Worm (Caenorhabditis elegans) whole organism, L3 larva: Measurements from ENCODE around the gene sdc-3.

Experiments
- R02D3.7 ChIP-seq: fragments of 150-350 bp; optimal IDR thresholded peaks from 2 replicates; lab custom pipeline; 2014; ENCODE audit warnings: missing biosample characterization, missing genetic modification characterization
- ZK546.5 ChIP-seq: sonication (generic microtip); optimal IDR thresholded peaks from 2 replicates; lab custom pipeline; 2017; ENCODE audit warnings: missing biosample characterization, missing genetic modification characterization
- ama-1 ChIP-seq: fragments of 150-350 bp; optimal IDR thresholded peaks from 2 replicates; lab custom pipeline; 2018
- ceh-16 ChIP-seq: sonication (generic microtip); optimal IDR thresholded peaks from 2 replicates; lab custom pipeline; 2017; ENCODE audit warnings: missing biosample characterization, missing genetic modification characterization
- ceh-28 ChIP-seq: fragments of 150-350 bp; optimal IDR thresholded peaks from 2 replicates; lab custom pipeline; 2014; ENCODE audit warnings: missing biosample characterization, missing genetic modification reagents, missing genetic modification characterization
- ceh-82 ChIP-seq: fragments of 150-350 bp; optimal IDR thresholded peaks from 2 replicates; lab custom pipeline; 2014; ENCODE audit warnings: missing biosample characterization, missing genetic modification characterization
- daf-12 ChIP-seq: fragments of 150-350 bp; optimal IDR thresholded peaks from 2 replicates; lab custom pipeline; 2014; ENCODE audit warnings: missing biosample characterization, missing genetic modification reagents, missing genetic modification characterization
- egl-27 ChIP-seq: sonication (generic microtip); optimal IDR thresholded peaks from 4 replicates; lab custom pipeline; 2017; ENCODE audit warnings: missing biosample characterization, missing genetic modification reagents, missing genetic modification characterization
- egl-5 ChIP-seq: fragments of 150-350 bp; optimal IDR thresholded peaks from 2 replicates; lab custom pipeline; 2017; ENCODE audit warnings: missing biosample characterization, missing genetic modification reagents, missing genetic modification characterization, inconsistent platforms
- elt-1 ChIP-seq: fragments of 150-350 bp; optimal IDR thresholded peaks from 2 replicates; lab custom pipeline; 2014; ENCODE audit warnings: missing biosample characterization, missing genetic modification characterization
- elt-2 ChIP-seq: sonication (generic microtip); optimal IDR thresholded peaks from 2 replicates; lab custom pipeline; 2016; ENCODE audit warnings: missing genetic modification reagents, mild to moderate bottlenecking, missing genetic modification characterization, missing compliant biosample characterization
- elt-3 ChIP-seq, 3 experiments: fragments of 150-350 bp in 1 of 3; sonication (generic microtip) in 2 of 3; optimal IDR thresholded peaks; 2 replicates in 2 of 3; 4 replicates in 1 of 3; lab custom pipeline; 2014 to 2017; ENCODE audit warnings: missing biosample characterization in 3 of 3, missing genetic modification characterization in 3 of 3
- eor-1 ChIP-seq, 2 experiments: fragments of 150-350 bp; optimal IDR thresholded peaks; 2 replicates each; lab custom pipeline; 2014 to 2018; ENCODE audit warnings: missing biosample characterization in 2 of 2, missing genetic modification characterization in 2 of 2
- fkh-10 ChIP-seq: sonication (generic microtip); optimal IDR thresholded peaks from 2 replicates; lab custom pipeline; 2017; ENCODE audit warnings: missing biosample characterization, missing genetic modification reagents, missing genetic modification characterization
- fkh-2 ChIP-seq: fragments of 150-350 bp; optimal IDR thresholded peaks from 2 replicates; lab custom pipeline; 2014; ENCODE audit warnings: missing biosample characterization, missing genetic modification reagents, missing genetic modification characterization
- hmg-11 ChIP-seq: sonication (generic microtip); optimal IDR thresholded peaks from 2 replicates; lab custom pipeline; 2016; ENCODE audit warnings: missing genetic modification characterization, missing compliant biosample characterization
- jun-1 ChIP-seq: fragments of 150-350 bp; optimal IDR thresholded peaks from 2 replicates; lab custom pipeline; 2014; ENCODE audit warnings: missing biosample characterization, missing genetic modification reagents, missing genetic modification characterization
- lin-15B ChIP-seq: fragments of 150-350 bp; optimal IDR thresholded peaks from 2 replicates; lab custom pipeline; 2014; ENCODE audit warnings: missing biosample characterization, missing genetic modification characterization
- lin-39 ChIP-seq: fragments of 150-350 bp; optimal IDR thresholded peaks from 2 replicates; lab custom pipeline; 2018; ENCODE audit warnings: missing biosample characterization, missing genetic modification reagents, missing genetic modification characterization
- lsy-12 ChIP-seq: sonication (generic microtip); optimal IDR thresholded peaks from 2 replicates; lab custom pipeline; 2016; ENCODE audit warnings: mild to moderate bottlenecking, missing genetic modification characterization, missing compliant biosample characterization
- mml-1 ChIP-seq: fragments of 150-350 bp; sonication (generic microtip); optimal IDR thresholded peaks from 3 replicates; lab custom pipeline; 2014; ENCODE audit warnings: missing biosample characterization, missing genetic modification characterization
- nfya-1 ChIP-seq: sonication (generic microtip); optimal IDR thresholded peaks from 2 replicates; lab custom pipeline; 2017; ENCODE audit warnings: missing genetic modification characterization, mild to moderate bottlenecking, missing compliant biosample characterization, antibody characterized with exemption, moderate library complexity; ENCODE audit not compliant: insufficient read depth
- nhr-11 ChIP-seq: fragments of 150-350 bp; optimal IDR thresholded peaks from 2 replicates; lab custom pipeline; 2014; ENCODE audit warnings: missing biosample characterization, missing genetic modification characterization
- nhr-23 ChIP-seq: fragments of 150-350 bp; optimal IDR thresholded peaks from 2 replicates; lab custom pipeline; 2014; ENCODE audit warnings: missing biosample characterization, missing genetic modification reagents, missing genetic modification characterization
- nhr-237 ChIP-seq: fragments of 150-350 bp; optimal IDR thresholded peaks from 2 replicates; lab custom pipeline; 2014; ENCODE audit warnings: missing biosample characterization, missing genetic modification characterization
- nhr-25 ChIP-seq: sonication (generic microtip); optimal IDR thresholded peaks from 2 replicates; lab custom pipeline; 2017; ENCODE audit warnings: missing biosample characterization, missing genetic modification characterization
- nhr-28 ChIP-seq: fragments of 150-350 bp; optimal IDR thresholded peaks from 2 replicates; lab custom pipeline; 2014; ENCODE audit warnings: missing biosample characterization, missing genetic modification characterization
- nhr-43 ChIP-seq: sonication (generic microtip); optimal IDR thresholded peaks from 2 replicates; lab custom pipeline; 2016; ENCODE audit warnings: mild to moderate bottlenecking, missing genetic modification characterization, missing compliant biosample characterization; ENCODE audit not compliant: poor library complexity, severe bottlenecking
- nhr-67 ChIP-seq: fragments of 150-350 bp; optimal IDR thresholded peaks from 2 replicates; lab custom pipeline; 2014; ENCODE audit warnings: missing biosample characterization, missing genetic modification characterization
- nhr-76 ChIP-seq: fragments of 150-350 bp; sonication (generic microtip); optimal IDR thresholded peaks from 5 replicates; lab custom pipeline; 2014; ENCODE audit warnings: missing biosample characterization, missing genetic modification characterization
- nhr-77 ChIP-seq: fragments of 150-350 bp; optimal IDR thresholded peaks from 2 replicates; lab custom pipeline; 2014; ENCODE audit warnings: missing biosample characterization, missing genetic modification characterization
- pha-4 ChIP-seq: fragments of 150-350 bp; optimal IDR thresholded peaks from 2 replicates; lab custom pipeline; 2014; ENCODE audit warnings: missing biosample characterization, missing genetic modification reagents, missing genetic modification characterization
- pqm-1 ChIP-seq: fragments of 150-350 bp; optimal IDR thresholded peaks from 2 replicates; lab custom pipeline; 2017; ENCODE audit warnings: missing biosample characterization, missing genetic modification characterization, inconsistent platforms
- sea-2 ChIP-seq: fragments of 150-350 bp; sonication (generic microtip); optimal IDR thresholded peaks from 4 replicates; lab custom pipeline; 2014; ENCODE audit warnings: missing biosample characterization, missing genetic modification reagents, missing genetic modification characterization
- skn-1 ChIP-seq: fragments of 150-350 bp; optimal IDR thresholded peaks from 2 replicates; lab custom pipeline; 2014; ENCODE audit warnings: missing biosample characterization, missing genetic modification characterization
- snpc-4 ChIP-seq: fragments of 150-350 bp; optimal IDR thresholded peaks from 2 replicates; lab custom pipeline; 2014; ENCODE audit warnings: missing biosample characterization, missing genetic modification characterization
- tbx-2 ChIP-seq: sonication (generic microtip); optimal IDR thresholded peaks from 2 replicates; lab custom pipeline; 2016; ENCODE audit warnings: mild to moderate bottlenecking, missing genetic modification characterization, missing compliant biosample characterization
- unc-39 ChIP-seq: sonication (generic microtip); optimal IDR thresholded peaks from 4 replicates; lab custom pipeline; 2017; ENCODE audit warnings: missing biosample characterization, missing genetic modification characterization
- zag-1 ChIP-seq: fragments of 150-350 bp; optimal IDR thresholded peaks from 2 replicates; lab custom pipeline; 2014; ENCODE audit warnings: missing biosample characterization, missing genetic modification characterization
- ztf-4 ChIP-seq: fragments of 150-350 bp; optimal IDR thresholded peaks from 2 replicates; lab custom pipeline; 2014; ENCODE audit warnings: missing biosample characterization, missing genetic modification characterization

Gene sdc-3

DNA sequence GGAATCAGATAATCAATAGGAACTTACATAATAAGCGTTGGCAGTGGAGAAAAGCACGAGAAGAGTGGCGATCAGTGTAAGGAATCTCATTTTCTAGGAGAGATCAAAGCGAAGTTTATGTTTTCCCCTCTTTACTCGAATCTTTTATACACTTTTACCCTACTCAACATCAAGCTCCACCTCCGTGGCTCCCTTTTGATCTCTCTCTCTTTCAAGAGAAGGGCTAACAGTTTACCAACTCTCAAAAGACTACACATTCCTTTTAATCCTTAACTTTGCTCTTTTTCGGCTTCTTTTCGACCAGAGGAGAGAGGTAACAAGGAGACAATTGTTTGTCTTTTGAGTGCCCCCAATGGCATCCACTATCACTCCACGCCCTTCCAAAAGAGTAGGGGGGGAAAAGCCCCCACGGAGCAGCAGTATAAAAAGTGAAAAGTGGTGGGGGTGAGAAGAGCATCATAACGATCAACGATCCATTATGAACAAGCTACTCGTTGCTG, 39.2 kb upstream of the sdc-3 start, which contains the start of the genes C01G10.15 and C01G10.6:
TSS of gene C01G10.15 (minus strand) at position 101 of the 500 bp plus-strand sequence.
TSS of gene C01G10.6 (plus strand) at position 450 of the 500 bp plus-strand sequence.
- TF ChIP-seq elt-1 (tag; lab: Kevin White, UChicago) = no peak
- no peak for TF ChIP-seq eor-1 (tag; optimal IDR thresholded peaks at IDR 0.05; lab: Kevin White, UChicago)
- peak; percentile 27 for TF ChIP-seq pha-4 (tag; lab: Kevin White, UChicago)
- no peak for TF ChIP-seq zag-1 (tag; lab: Kevin White, UChicago)
- no peak for TF ChIP-seq lin-39 (tag; lab: Kevin White, UChicago)
- TF ChIP-seq nhr-43 (tag; lab: Kevin White, UChicago) = no peak

DNA sequence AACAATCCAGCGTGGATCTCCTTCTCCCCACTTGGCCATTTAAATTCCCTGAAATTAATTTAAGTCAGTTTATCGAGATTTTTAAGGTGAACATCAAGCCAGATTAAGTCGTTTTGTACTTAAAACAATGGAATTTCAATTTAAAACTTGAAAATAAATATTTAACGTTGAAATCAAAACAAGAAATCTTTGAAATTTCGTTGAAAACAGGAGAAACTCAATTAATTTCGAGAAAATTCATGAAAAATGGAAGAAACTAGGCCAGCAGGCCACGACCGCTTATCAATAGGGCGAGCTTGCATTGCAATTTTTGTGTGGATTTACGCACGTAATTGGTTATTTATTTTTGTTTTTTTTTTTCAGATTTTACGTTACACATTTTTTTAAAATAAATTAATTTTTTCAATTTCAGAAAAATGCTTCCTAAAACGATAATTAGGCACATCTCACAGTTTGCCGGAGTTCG, 37.4 kb upstream of the sdc-3 start, which contains the start of the genes ahsa-1 and C01G10.7:
TSS of gene ahsa-1 (minus strand) at position 51 of the 466 bp plus-strand sequence.
TSS of gene C01G10.7 (plus strand) at position 413 of the 466 bp plus-strand sequence.
- TF ChIP-seq hmg-11 (tag; lab: Kevin White, UChicago) = peak; percentile 83
- TF ChIP-seq nhr-67 = no peak
- TF ChIP-seq lin-39 (tag; lab: Kevin White, UChicago) = peak; percentile 75
- TF ChIP-seq egl-27 (tag; lab: Kevin White, UChicago) = peak; percentile 13
- TF ChIP-seq nfya-1 (tag; lab: Kevin White, UChicago) = peak; percentile 89
- peak; percentile 95 for TF ChIP-seq nhr-43 (tag; lab: Kevin White, UChicago)
- TF ChIP-seq nhr-77 = peak; percentile 37
- no peak for TF ChIP-seq elt-3 (tag; optimal IDR thresholded peaks at IDR 0.05; lab: Kevin White, UChicago)
- peak; percentile 92 for TF ChIP-seq fkh-10
- no peak for TF ChIP-seq ZK546.5 (tag; lab: Kevin White, UChicago)
- peak in 1 of 2 experiments; percentile 45 for TF ChIP-seq eor-1 (tag; optimal IDR thresholded peaks at IDR 0.05; lab: Kevin White, UChicago)
- no peak for TF ChIP-seq mml-1 (tag; lab: Kevin White, UChicago)
- TF ChIP-seq nhr-28 (tag; lab: Kevin White, UChicago) = no peak
- no peak for TF ChIP-seq daf-12
- peak; percentile 68 for TF ChIP-seq ceh-82 (tag; lab: Kevin White, UChicago)
- peak; percentile 98 for TF ChIP-seq R02D3.7 (tag; lab: Kevin White, UChicago)
- TF ChIP-seq elt-2 (tag; lab: Kevin White, UChicago) = peak; percentile 61
- peak; percentile 86 for TF ChIP-seq nhr-25 (tag; lab: Kevin White, UChicago)
- TF ChIP-seq ceh-28 = peak; percentile 77
- peak; percentile 99 for TF ChIP-seq lin-15B (tag; lab: Kevin White, UChicago)
- peak; percentile 15 for TF ChIP-seq skn-1 (tag; lab: Kevin White, UChicago)
- TF ChIP-seq ama-1 (lab: Kevin White, UChicago) = no peak
- peak; percentile 58 for TF ChIP-seq jun-1
- TF ChIP-seq nhr-76 (tag; lab: Kevin White, UChicago) = peak; percentile 0
- TF ChIP-seq fkh-2 = no peak
- peak; percentile 87 for TF ChIP-seq snpc-4 (tag; lab: Kevin White, UChicago)
- no peak for TF ChIP-seq zag-1 (tag; lab: Kevin White, UChicago)
- no peak for TF ChIP-seq unc-39
- TF ChIP-seq tbx-2 = peak; percentile 37
- TF ChIP-seq lsy-12 (tag; lab: Kevin White, UChicago) = peak; percentile 85
- peak; percentile 82 for TF ChIP-seq pqm-1
- TF ChIP-seq ceh-16 (tag; lab: Kevin White, UChicago) = no peak
- peak; percentile 87 for TF ChIP-seq egl-5 (tag; lab: Kevin White, UChicago)
- TF ChIP-seq nhr-11 = peak; percentile 11
- TF ChIP-seq sea-2 (GFP tag; lab: Kevin White, UChicago) = no peak
- TF ChIP-seq ztf-4 (tag; lab: Kevin White, UChicago) = no peak
- TF ChIP-seq pha-4 (tag; lab: Kevin White, UChicago) = peak; percentile 95
- TF ChIP-seq nhr-23 (tag; lab: Kevin White, UChicago) = no peak

DNA sequence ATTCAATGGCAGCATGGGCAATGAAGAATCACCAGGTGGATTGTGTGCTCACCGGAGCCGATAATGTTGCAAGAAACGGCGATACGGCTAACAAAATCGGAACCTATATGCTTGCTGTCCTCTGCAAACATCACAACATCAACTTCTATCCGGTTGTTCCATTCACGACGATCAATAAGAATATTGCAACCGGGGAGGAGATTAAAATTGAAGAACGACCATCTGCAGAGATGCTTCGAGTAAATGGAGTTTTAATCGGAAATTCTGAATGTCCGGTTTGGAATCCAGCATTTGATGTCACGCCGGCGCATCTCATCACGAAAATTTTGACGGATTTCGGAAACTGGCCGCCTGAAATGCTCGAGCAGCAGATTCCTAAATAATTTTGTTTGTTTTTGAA, 35.7 kb upstream of the sdc-3 start:
- TF ChIP-seq nhr-237 = no peak
- TF ChIP-seq elt-2 (tag; lab: Kevin White, UChicago) = peak; percentile 15
- TF ChIP-seq nfya-1 (tag; lab: Kevin White, UChicago) = no peak
- peak; percentile 84 for TF ChIP-seq ama-1 (lab: Kevin White, UChicago)
